Worm (Caenorhabditis elegans): Measurements from ENCODE around the gene C55A6.12.

The C55A6.12 gene

DNA sequence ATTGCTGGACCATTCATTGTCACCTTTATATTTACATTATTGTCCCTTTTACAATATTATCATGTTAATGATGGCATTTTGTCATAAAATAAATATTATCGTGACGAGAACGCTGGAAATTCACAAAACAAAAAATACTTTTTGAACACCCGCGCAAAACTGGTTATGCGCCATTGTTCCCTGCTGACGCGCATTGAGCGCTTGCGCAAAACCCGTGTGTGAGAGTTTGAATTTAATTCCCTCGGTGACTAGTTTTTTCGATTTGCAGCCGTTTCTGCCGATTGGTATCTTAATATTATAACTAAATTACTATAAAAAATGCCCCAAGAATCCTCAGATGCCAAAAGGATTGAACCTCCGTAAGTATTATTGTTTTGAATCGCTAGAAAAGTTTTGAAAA lies 18.5 kb upstream of the C55A6.12 start, which contains the start of gene pafo-1 (continued):
- TF ChIP-seq atf-7 (tag; optimal IDR thresholded peaks at IDR 0.05): peak; percentile 42
- peak; percentile 88 for TF ChIP-seq ZK185.1 (tag; optimal IDR thresholded peaks at IDR 0.05; ENCODE audit: poor library complexity, severe bottlenecking)
- no peak for TF ChIP-seq ets-4 (GFP tag; optimal IDR thresholded peaks at IDR 0.05)
- TF ChIP-seq tbp1 (GFP tag; optimal IDR thresholded peaks at IDR 0.05): peak; percentile 66
- no peak for TF ChIP-seq hlh-26 (GFP tag; conservative IDR thresholded peaks at IDR 0.05)
- no peak for TF ChIP-seq egl-44 (GFP tag; IDR thresholded peaks at IDR 0.05)
- 0 out of 2 replicates have a peak, but pooled peaks have one; percentile 58 for TF ChIP-seq ztf-25 (GFP tag; IDR thresholded peaks at IDR 0.05)
- TF ChIP-seq ztf-26 (tag; optimal IDR thresholded peaks at IDR 0.05): peak; percentile 69
- no peak for TF ChIP-seq lsy-27 (tag; optimal IDR thresholded peaks at IDR 0.05; ENCODE audit: borderline replicate concordance, insufficient read depth)
- peak; percentile 56 for TF ChIP-seq him-1 (tag; optimal IDR thresholded peaks at IDR 0.05)
- TF ChIP-seq let-526 (GFP tag; IDR thresholded peaks at IDR 0.05): peak; percentile 64; the same call in 1 of the 2 replicates
- peak; percentile 71 for TF ChIP-seq ceh-27 (GFP tag; optimal IDR thresholded peaks at IDR 0.05)
- peak; percentile 35; the same call in 1 of the 2 replicates for TF ChIP-seq ceh-91 (GFP tag; IDR thresholded peaks at IDR 0.05)
- peak; percentile 84 for TF ChIP-seq K11D2.4 (GFP tag; IDR thresholded peaks at IDR 0.05)
- TF ChIP-seq nhr-80 (tag; optimal IDR thresholded peaks at IDR 0.05): peak; percentile 27
- no peak for TF ChIP-seq unc-62 (GFP tag; optimal IDR thresholded peaks at IDR 0.05)
- peak; percentile 72 for TF ChIP-seq hmg-20 (GFP tag; IDR thresholded peaks at IDR 0.05)
- TF ChIP-seq zim-3 (tag; optimal IDR thresholded peaks at IDR 0.05): no peak
- no peak for TF ChIP-seq cebp-2 (GFP tag; IDR thresholded peaks at IDR 0.05)
- peak; percentile 16 for TF ChIP-seq pha-4 (tag; optimal IDR thresholded peaks at IDR 0.05)
- TF ChIP-seq B0019.2 (GFP tag; conservative IDR thresholded peaks at IDR 0.05): no peak
- peak; percentile 78 for TF ChIP-seq ekl-4 (GFP tag; IDR thresholded peaks at IDR 0.05)
- no peak for TF ChIP-seq T26A5.8 (tag; optimal IDR thresholded peaks at IDR 0.05)
- no peak for TF ChIP-seq lin-26 (GFP tag; IDR thresholded peaks at IDR 0.05)
- TF ChIP-seq C17E4.6 (GFP tag; IDR thresholded peaks at IDR 0.05): no peak
- TF ChIP-seq madf-3 (GFP tag; IDR thresholded peaks at IDR 0.05): peak; percentile 76; the same call in 1 of the 2 replicates
- peak; percentile 41 for TF ChIP-seq snpc-4 (GFP tag; optimal IDR thresholded peaks at IDR 0.05)
- TF ChIP-seq snpc-4 (tag; optimal IDR thresholded peaks at IDR 0.05): peak; percentile 40 to 85 (median 67)
- TF ChIP-seq Y67H2A.10 (GFP tag; conservative IDR thresholded peaks at IDR 0.05): 0 out of 2 replicates have a peak, but pooled peaks have one; percentile 12
- TF ChIP-seq ceh-40 (GFP tag; IDR thresholded peaks at IDR 0.05): no peak
- no peak for TF ChIP-seq fkh-3 (tag; optimal IDR thresholded peaks at IDR 0.05)
- TF ChIP-seq ztf-18 (tag; optimal IDR thresholded peaks at IDR 0.05): peak; percentile 99
- TF ChIP-seq attf-5 (GFP tag; optimal IDR thresholded peaks at IDR 0.05): peak; percentile 89

DNA sequence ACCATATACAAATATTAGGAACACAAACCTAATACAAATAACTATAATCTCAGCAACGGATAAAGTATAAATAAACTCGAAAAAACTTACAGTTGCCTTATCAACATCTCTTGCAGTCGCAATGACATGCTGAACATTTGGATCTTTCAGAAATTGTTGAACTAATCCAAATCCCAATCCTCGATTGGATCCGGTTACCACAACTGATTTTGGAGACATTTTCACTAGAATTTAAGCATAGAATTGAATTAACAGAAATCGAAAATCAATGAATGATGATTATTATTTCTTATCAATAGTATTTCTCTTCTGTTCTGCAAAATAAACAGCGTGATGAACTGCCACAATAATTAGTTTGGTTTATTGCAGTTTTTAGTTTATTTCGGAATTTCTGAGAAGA lies 17.3 kb upstream of the C55A6.12 start, which contains the start of the genes C55A6.11 and C55A6.7:
TSS of gene C55A6.11 (plus strand) at position 301 of the 400 bp plus-strand sequence.
TSS of gene C55A6.7 (minus strand) at position 316 of the 400 bp plus-strand sequence.
- TF ChIP-seq dpff-1 (tag; optimal IDR thresholded peaks at IDR 0.05): no peak
- TF ChIP-seq F37B4.10 (GFP tag; IDR thresholded peaks at IDR 0.05): no peak
- TF ChIP-seq cebp-2 (GFP tag; IDR thresholded peaks at IDR 0.05): no peak
- no peak for TF ChIP-seq snpc-4 (GFP tag; optimal IDR thresholded peaks at IDR 0.05)
- TF ChIP-seq snpc-4 (tag; optimal IDR thresholded peaks at IDR 0.05): no peak
- TF ChIP-seq akir-1 (GFP tag; optimal IDR thresholded peaks at IDR 0.05): no peak
- no peak for TF ChIP-seq hmg-1.2 (GFP tag; IDR thresholded peaks at IDR 0.05)
- TF ChIP-seq atf-7 (tag; optimal IDR thresholded peaks at IDR 0.05): no peak
- no peak for TF ChIP-seq F55B11.4 (tag; optimal IDR thresholded peaks at IDR 0.05; ENCODE audit: borderline replicate concordance, insufficient read depth)
- no peak for TF ChIP-seq F23B12.7 (tag; optimal IDR thresholded peaks at IDR 0.05; ENCODE audit: insufficient read depth)

Measured in whole organism, young adult.